Worm (Caenorhabditis elegans) whole organism, mixed stage, embryonic: ENCODE measurements around the gene T15B7.8.

Source experiments
- M03D4.4 ChIP-seq: sonication (generic microtip); optimal IDR thresholded peaks from 2 replicates; lab custom pipeline; 2017; ENCODE audit warnings: mild to moderate bottlenecking, missing genetic modification characterization, missing compliant biosample characterization
- bed-3 ChIP-seq: fragments of 200-800 bp; sonication (Bioruptor generic); optimal IDR thresholded peaks from 3 replicates; lab custom pipeline; 2018; ENCODE audit warnings: mild to moderate bottlenecking, missing genetic modification characterization, moderate library complexity, missing compliant biosample characterization
- blmp-1 ChIP-seq: fragments of 150-350 bp; optimal IDR thresholded peaks from 2 replicates; lab custom pipeline; 2014; ENCODE audit warnings: missing biosample characterization, missing genetic modification characterization
- ceh-39 ChIP-seq: fragments of 150-350 bp; optimal IDR thresholded peaks from 2 replicates; lab custom pipeline; 2014; ENCODE audit warnings: missing biosample characterization, missing genetic modification characterization
- ceh-43 ChIP-seq: fragments of 200-800 bp; sonication (Bioruptor generic); optimal IDR thresholded peaks from 2 replicates; lab custom pipeline; 2018; ENCODE audit warnings: mild to moderate bottlenecking, missing genetic modification characterization, moderate library complexity, missing compliant biosample characterization
- ceh-83 ChIP-seq: fragments of 200-800 bp; sonication (Bioruptor generic); optimal IDR thresholded peaks from 2 replicates; lab custom pipeline; 2018; ENCODE audit warnings: mild to moderate bottlenecking, missing genetic modification characterization, missing compliant biosample characterization
- ces-1 ChIP-seq: fragments of 150-350 bp; optimal IDR thresholded peaks from 2 replicates; lab custom pipeline; 2014; ENCODE audit warnings: missing biosample characterization, missing genetic modification reagents, missing genetic modification characterization
- cnd-1 ChIP-seq: fragments of 200-800 bp; sonication (Bioruptor generic); optimal IDR thresholded peaks from 2 replicates; lab custom pipeline; 2018; ENCODE audit warnings: mild to moderate bottlenecking, missing genetic modification characterization, missing compliant biosample characterization
- drap-1 ChIP-seq: fragments of 200-800 bp; sonication (Bioruptor generic); optimal IDR thresholded peaks from 3 replicates; lab custom pipeline; 2018; ENCODE audit warnings: mild to moderate bottlenecking, missing genetic modification characterization, missing compliant biosample characterization
- elt-1 ChIP-seq: sonication (generic microtip); optimal IDR thresholded peaks from 2 replicates; lab custom pipeline; 2017; ENCODE audit warnings: missing genetic modification characterization, mild to moderate bottlenecking, missing compliant biosample characterization, antibody characterized with exemption, moderate library complexity, borderline replicate concordance; ENCODE audit not compliant: insufficient read depth
- elt-3 ChIP-seq: fragments of 150-350 bp; optimal IDR thresholded peaks from 2 replicates; lab custom pipeline; 2014; ENCODE audit warnings: missing biosample characterization, missing genetic modification characterization
- flh-1 ChIP-seq: fragments of 200-800 bp; sonication (Bioruptor generic); optimal IDR thresholded peaks from 2 replicates; lab custom pipeline; 2018; ENCODE audit warnings: mild to moderate bottlenecking, missing genetic modification characterization, moderate library complexity, missing compliant biosample characterization
- ham-2 ChIP-seq: fragments of 200-800 bp; sonication (Bioruptor generic); optimal IDR thresholded peaks from 2 replicates; lab custom pipeline; 2018; ENCODE audit warnings: mild to moderate bottlenecking, missing genetic modification characterization, missing compliant biosample characterization
- hlh-1 ChIP-seq: fragments of 150-350 bp; optimal IDR thresholded peaks from 2 replicates; lab custom pipeline; 2014; ENCODE audit warnings: missing biosample characterization, missing genetic modification reagents, missing genetic modification characterization
- lin-13 ChIP-seq: fragments of 150-350 bp; optimal IDR thresholded peaks from 2 replicates; lab custom pipeline; 2014; ENCODE audit warnings: missing biosample characterization, missing genetic modification characterization
- lsy-2 ChIP-seq: fragments of 150-350 bp; optimal IDR thresholded peaks from 2 replicates; lab custom pipeline; 2014; ENCODE audit warnings: missing biosample characterization, missing genetic modification characterization
- mab-5 ChIP-seq: fragments of 150-350 bp; optimal IDR thresholded peaks from 2 replicates; lab custom pipeline; 2014; ENCODE audit warnings: missing biosample characterization, missing genetic modification characterization
- mep-1 ChIP-seq: fragments of 150-350 bp; optimal IDR thresholded peaks from 2 replicates; lab custom pipeline; 2017; ENCODE audit warnings: missing biosample characterization, missing genetic modification reagents, missing genetic modification characterization, inconsistent platforms
- mls-2 ChIP-seq: sonication (generic microtip); optimal IDR thresholded peaks from 2 replicates; lab custom pipeline; 2016; ENCODE audit warnings: mild to moderate bottlenecking, missing genetic modification characterization, moderate library complexity, missing compliant biosample characterization
- nhr-12 ChIP-seq: fragments of 150-350 bp; optimal IDR thresholded peaks from 2 replicates; lab custom pipeline; 2014; ENCODE audit warnings: missing biosample characterization, missing genetic modification characterization
- nhr-237 ChIP-seq: fragments of 150-350 bp; optimal IDR thresholded peaks from 2 replicates; lab custom pipeline; 2014; ENCODE audit warnings: missing biosample characterization, missing genetic modification characterization
- nhr-28 ChIP-seq: fragments of 150-350 bp; optimal IDR thresholded peaks from 2 replicates; lab custom pipeline; 2014; ENCODE audit warnings: missing biosample characterization, missing genetic modification characterization
- nhr-76 ChIP-seq: sonication (generic microtip); optimal IDR thresholded peaks from 2 replicates; lab custom pipeline; 2017; ENCODE audit warnings: missing biosample characterization, missing genetic modification characterization
- pha-4 ChIP-seq: fragments of 150-350 bp; optimal IDR thresholded peaks from 2 replicates; lab custom pipeline; 2018; ENCODE audit warnings: missing biosample characterization, missing genetic modification reagents, missing genetic modification characterization
- sem-2 ChIP-seq: fragments of 200-800 bp; sonication (Bioruptor generic); optimal IDR thresholded peaks from 2 replicates; lab custom pipeline; 2018; ENCODE audit warnings: mild to moderate bottlenecking, missing genetic modification characterization, missing compliant biosample characterization
- snpc-4 ChIP-seq: fragments of 150-350 bp; optimal IDR thresholded peaks from 2 replicates; lab custom pipeline; 2014; ENCODE audit warnings: missing biosample characterization, missing genetic modification characterization
- tbx-8 ChIP-seq: fragments of 200-800 bp; sonication (Bioruptor generic); optimal IDR thresholded peaks from 2 replicates; lab custom pipeline; 2018; ENCODE audit warnings: mild to moderate bottlenecking, missing genetic modification characterization, moderate library complexity, missing compliant biosample characterization
- unc-120 ChIP-seq: sonication (generic microtip); optimal IDR thresholded peaks from 2 replicates; lab custom pipeline; 2017; ENCODE audit warnings: missing genetic modification characterization, missing compliant biosample characterization; ENCODE audit not compliant: poor library complexity, severe bottlenecking
- unc-39 ChIP-seq: fragments of 150-350 bp; optimal IDR thresholded peaks from 2 replicates; lab custom pipeline; 2014; ENCODE audit warnings: missing biosample characterization, missing genetic modification characterization
- unc-62 ChIP-seq: fragments of 150-350 bp; optimal IDR thresholded peaks from 2 replicates; lab custom pipeline; 2014; ENCODE audit warnings: missing biosample characterization, missing genetic modification reagents, missing genetic modification characterization
- zip-8 ChIP-seq: fragments of 150-350 bp; optimal IDR thresholded peaks from 2 replicates; lab custom pipeline; 2014; ENCODE audit warnings: missing biosample characterization, missing genetic modification characterization
- ztf-11 ChIP-seq: fragments of 150-350 bp; optimal IDR thresholded peaks from 2 replicates; lab custom pipeline; 2014; ENCODE audit warnings: missing biosample characterization, missing genetic modification characterization

T15B7.8 gene

ce11 chrV:6793744-6794239 lies 27.8 kb upstream of the T15B7.8 start, which contains the start of gene ZC404.1:
Gene ZC404.1, plus strand, starts transcription at chrV:6794189.
- TF ChIP-seq mab-5 (tag; lab: Kevin White, UChicago) (no peak), hlh-1 (no peak), ceh-39 (no peak), mls-2 (no peak), ceh-83 (GFP tag; lab: Kevin White, UChicago) (no peak), ceh-43 (GFP tag; lab: Kevin White, UChicago) (no peak), unc-39 (tag; lab: Kevin White, UChicago) (no peak), elt-3 (no peak), unc-120 (tag; lab: Kevin White, UChicago) (no peak), M03D4.4 (tag; lab: Kevin White, UChicago) (no peak), pha-4 (no peak), cnd-1 (tag; lab: Kevin White, UChicago) (no peak), mep-1 (tag; lab: Kevin White, UChicago) (no peak), blmp-1 (tag; lab: Kevin White, UChicago) (no peak)
- TF ChIP-seq, all 35 proteins: peak for 0

ce11 chrV:6796264-6796663 lies 25.3 kb upstream of the T15B7.8 start:
- TF ChIP-seq mep-1 (tag; lab: Kevin White, UChicago) (no peak), unc-120 (tag; lab: Kevin White, UChicago) (no peak), elt-1 (tag; lab: Kevin White, UChicago) (no peak), snpc-4 (tag; lab: Kevin White, UChicago) (no peak), mls-2 (no peak), M03D4.4 (tag; lab: Kevin White, UChicago) (no peak), tbx-8 (GFP tag; lab: Kevin White, UChicago) (no peak), zip-8 (tag; lab: Kevin White, UChicago) (no peak), unc-39 (tag; lab: Kevin White, UChicago) (no peak), ceh-43 (GFP tag; lab: Kevin White, UChicago) (no peak), drap-1 (no peak), ztf-11 (no peak), nhr-76 (tag; lab: Kevin White, UChicago) (no peak)

ce11 chrV:6796894-6797293 lies 24.7 kb upstream of the T15B7.8 start:
- TF ChIP-seq unc-120 (tag; lab: Kevin White, UChicago): peak; percentile 79
- no peak for TF ChIP-seq mep-1 (tag; lab: Kevin White, UChicago)
- TF ChIP-seq zip-8 (tag; lab: Kevin White, UChicago): no peak
- no peak for TF ChIP-seq nhr-28 (tag; lab: Kevin White, UChicago)
- peak; percentile 58 for TF ChIP-seq hlh-1
- TF ChIP-seq elt-1 (tag; lab: Kevin White, UChicago): no peak
- no peak for TF ChIP-seq lin-13
- TF ChIP-seq ces-1 (GFP tag; lab: Kevin White, UChicago): peak; percentile 29
- peak; percentile 46 for TF ChIP-seq ham-2 (GFP tag; lab: Kevin White, UChicago)
- TF ChIP-seq tbx-8 (GFP tag; lab: Kevin White, UChicago): no peak
- peak; percentile 33 for TF ChIP-seq mls-2
- TF ChIP-seq, all 35 proteins: peak for 5

ce11 chrV:6799564-6799963 lies 22.0 kb upstream of the T15B7.8 start, which contains the start of gene dmsr-9:
Gene dmsr-9, minus strand, starts transcription at chrV:6799664.
- TF ChIP-seq mep-1 (tag; lab: Kevin White, UChicago) (no peak), unc-39 (tag; lab: Kevin White, UChicago) (no peak), elt-1 (tag; lab: Kevin White, UChicago) (no peak), pha-4 (no peak), ham-2 (GFP tag; lab: Kevin White, UChicago) (no peak), nhr-28 (tag; lab: Kevin White, UChicago) (no peak), lsy-2 (tag; lab: Kevin White, UChicago) (no peak)

- TF ChIP-seq blmp-1 (tag; lab: Kevin White, UChicago) (no peak), elt-1 (tag; lab: Kevin White, UChicago) (no peak), ceh-39 (no peak), nhr-28 (tag; lab: Kevin White, UChicago) (no peak)
Measured at ce11 chrV:6801850-6802249, 19.8 kb upstream of the T15B7.8 start, which contains the start of gene dmsr-10. Gene dmsr-10, minus strand, starts transcription at chrV:6801950.

ce11 chrV:6803992-6804391 lies 17.6 kb upstream of the T15B7.8 start, which contains the start of gene dmsr-11:
Gene dmsr-11, minus strand, starts transcription at chrV:6804092.
- TF ChIP-seq snpc-4 (tag; lab: Kevin White, UChicago) (no peak), nhr-12 (tag; lab: Kevin White, UChicago) (no peak), lsy-2 (tag; lab: Kevin White, UChicago) (no peak), ceh-83 (GFP tag; lab: Kevin White, UChicago) (no peak), ham-2 (GFP tag; lab: Kevin White, UChicago) (no peak), nhr-237 (no peak), bed-3 (GFP tag; lab: Kevin White, UChicago) (no peak), mep-1 (tag; lab: Kevin White, UChicago) (no peak), elt-3 (no peak), blmp-1 (tag; lab: Kevin White, UChicago) (no peak), ceh-39 (no peak), lin-13 (no peak), nhr-76 (tag; lab: Kevin White, UChicago) (no peak), flh-1 (GFP tag; lab: Kevin White, UChicago) (no peak), sem-2 (GFP tag; lab: Kevin White, UChicago) (no peak), unc-62 (GFP tag; lab: Kevin White, UChicago) (no peak)
